Worm (Caenorhabditis elegans): ENCODE data around the gene cya-2.
A peak's percentile ranks its signal among the peaks of the same experiment; 100 is the strongest.

The cya-2 gene

DNA sequence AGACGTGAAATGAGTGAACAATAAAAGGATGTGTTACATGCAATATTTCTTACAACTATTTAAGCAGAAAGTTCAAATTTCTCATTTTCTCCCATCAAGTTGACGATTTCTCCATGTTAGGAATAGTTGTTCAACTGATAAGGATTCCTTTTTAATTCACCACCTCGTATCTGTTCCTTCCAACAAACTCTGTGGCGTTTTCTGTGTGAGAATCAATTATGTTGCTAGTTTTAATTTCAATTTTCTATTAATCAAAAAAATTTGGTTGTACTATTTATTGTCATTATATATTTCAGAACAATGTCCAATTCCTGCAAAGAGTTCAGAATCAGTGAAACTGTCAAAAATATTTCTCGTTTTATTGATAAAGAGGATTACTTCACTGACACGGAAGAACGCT lies 34.4 kb downstream of the cya-2 start, which contains the start of gene math-44:
Gene math-44, plus strand, starts transcription at position 301 of the 400 bp plus-strand sequence.
- no peak for TF ChIP-seq ceh-30 (tag; optimal IDR thresholded peaks at IDR 0.05)
- no peak for TF ChIP-seq elt-4 (tag; optimal IDR thresholded peaks at IDR 0.05)
- TF ChIP-seq F13H6.1 (tag; optimal IDR thresholded peaks at IDR 0.05): no peak
- no peak for TF ChIP-seq ceh-45 (GFP tag; IDR thresholded peaks at IDR 0.05)
- TF ChIP-seq pha-2 (tag; optimal IDR thresholded peaks at IDR 0.05): no peak
- no peak for TF ChIP-seq sdc-2 (tag; optimal IDR thresholded peaks at IDR 0.05)
- TF ChIP-seq nfya-1 (tag; optimal IDR thresholded peaks at IDR 0.05): no peak
- TF ChIP-seq pat-9 (tag; optimal IDR thresholded peaks at IDR 0.05): no peak
- no peak for TF ChIP-seq ceh-48 (tag; optimal IDR thresholded peaks at IDR 0.05)

DNA sequence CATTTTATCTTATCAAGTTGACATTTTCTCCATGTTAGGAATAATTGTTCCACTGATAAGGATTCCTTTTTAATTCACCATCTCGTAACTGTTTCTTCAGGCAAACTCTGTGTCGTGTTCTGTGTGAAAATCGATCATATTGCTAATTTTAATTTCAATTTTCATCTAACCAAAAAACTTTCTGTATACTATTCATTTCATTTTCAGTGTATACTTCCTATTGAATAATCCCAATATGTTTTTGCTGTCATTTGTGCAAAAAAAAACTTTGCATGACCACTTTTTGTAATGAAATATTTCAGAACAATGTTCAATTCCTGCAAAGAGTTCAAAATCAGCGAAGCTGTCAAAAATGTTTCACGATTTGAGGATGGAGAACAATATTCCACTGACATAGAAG lies 36.4 kb downstream of the cya-2 start, which contains the start of gene Y16E11A.4:
Gene Y16E11A.4, plus strand, starts transcription at position 301 of the 400 bp plus-strand sequence.
- TF ChIP-seq ceh-48 (tag; optimal IDR thresholded peaks at IDR 0.05): no peak
- TF ChIP-seq elt-2 (tag; optimal IDR thresholded peaks at IDR 0.05): peak; percentile 52
